Fruit fly (Drosophila melanogaster): ENCODE measurements around the gene Pss.

The Pss gene

DNA sequence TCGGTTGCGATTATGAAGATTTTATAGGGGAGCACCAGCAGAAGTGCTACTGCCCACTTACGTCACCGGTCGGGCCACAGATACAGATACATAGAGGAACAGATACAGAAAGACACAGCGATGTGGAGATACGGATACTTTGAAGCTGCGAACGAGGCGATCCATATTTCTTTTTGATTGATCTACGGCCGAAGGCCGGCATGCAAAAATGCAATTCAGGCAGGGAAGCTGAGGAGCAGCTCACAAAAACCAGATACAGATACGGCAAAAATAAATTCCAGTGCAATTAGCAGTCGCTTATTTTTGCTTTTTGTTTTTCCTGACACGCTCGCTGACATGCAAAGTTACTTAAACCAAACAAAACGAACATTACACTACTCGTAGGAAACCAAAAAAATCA is 5.3 kb upstream of the Pss start:
- TF ChIP-seq CG9948 (tag; optimal IDR thresholded peaks at IDR 0.05) = no peak
- TF ChIP-seq CG12605 (GFP tag; IDR thresholded peaks at IDR 0.05) = no peak
- TF ChIP-seq CG34367 (tag; optimal IDR thresholded peaks at IDR 0.05) = no peak
- TF ChIP-seq CG10348 (GFP tag; IDR thresholded peaks at IDR 0.05) = no peak
- no peak for TF ChIP-seq gl (tag; optimal IDR thresholded peaks at IDR 0.05)
- no peak for TF ChIP-seq Snoo (tag; optimal IDR thresholded peaks at IDR 0.05)
- no peak for TF ChIP-seq CG15710 (tag; optimal IDR thresholded peaks at IDR 0.05)
- no peak for TF ChIP-seq Pif1A (GFP tag; optimal IDR thresholded peaks at IDR 0.05)
- TF ChIP-seq CG13204 (GFP tag; optimal IDR thresholded peaks at IDR 0.05) = no peak
- no peak for TF ChIP-seq Ets98B (GFP tag; IDR thresholded peaks at IDR 0.05)
- TF ChIP-seq rn (GFP tag; IDR thresholded peaks at IDR 0.05) = no peak
- no peak for TF ChIP-seq Pif1B (GFP tag; optimal IDR thresholded peaks at IDR 0.05)
- no peak for TF ChIP-seq CG32121 (GFP tag; IDR thresholded peaks at IDR 0.05)
- TF ChIP-seq CG8159 (tag; optimal IDR thresholded peaks at IDR 0.05) = no peak
- no peak for TF ChIP-seq CG8301 (tag; optimal IDR thresholded peaks at IDR 0.05)

DNA sequence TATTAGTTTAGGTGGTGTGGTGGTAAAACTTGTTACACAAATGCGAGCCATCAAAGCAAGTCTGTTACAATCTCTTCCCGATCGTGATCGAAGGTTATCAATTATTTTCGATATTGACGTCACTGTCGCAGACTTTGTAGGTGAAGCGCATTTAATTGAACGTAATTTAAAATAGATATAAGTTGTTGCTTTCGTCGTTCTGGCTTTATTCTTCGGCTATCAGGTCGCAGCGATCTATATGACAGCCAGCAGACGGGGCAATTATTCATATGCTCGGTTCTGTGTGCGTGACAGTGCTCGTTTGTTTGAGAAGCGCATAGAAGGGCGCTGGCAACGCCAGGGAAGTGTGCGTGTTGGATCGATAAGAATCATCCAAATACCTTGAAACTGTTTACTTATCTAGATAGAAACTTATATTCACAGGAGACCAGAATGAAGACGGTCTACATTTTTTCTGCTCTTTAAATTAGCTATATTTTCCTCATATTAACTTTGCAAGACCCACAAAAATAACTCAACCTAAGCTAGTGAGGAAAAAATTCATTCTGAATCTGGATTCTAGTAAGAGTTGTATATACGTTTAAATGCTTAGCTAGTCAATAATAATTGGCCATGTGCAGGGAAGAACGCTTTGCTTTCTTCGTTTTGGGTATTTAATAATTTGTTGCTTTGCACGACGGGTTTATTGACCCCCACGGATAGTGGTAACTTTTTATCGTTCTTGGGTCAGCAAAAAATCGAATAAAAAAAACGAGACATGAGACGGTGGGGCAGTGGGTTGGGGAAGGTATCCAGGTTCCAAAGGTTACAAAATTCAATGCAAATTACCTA is 4.6 kb upstream of the Pss start:
- no peak for TF ChIP-seq D1 (tag; optimal IDR thresholded peaks at IDR 0.05)
- TF ChIP-seq Snoo (tag; optimal IDR thresholded peaks at IDR 0.05) = no peak
- TF ChIP-seq Pif1A (GFP tag; optimal IDR thresholded peaks at IDR 0.05) = no peak
- TF ChIP-seq CG13204 (GFP tag; optimal IDR thresholded peaks at IDR 0.05) = no peak
- TF ChIP-seq CG8159 (tag; optimal IDR thresholded peaks at IDR 0.05) = no peak
- no peak for TF ChIP-seq Ets98B (GFP tag; IDR thresholded peaks at IDR 0.05)

DNA sequence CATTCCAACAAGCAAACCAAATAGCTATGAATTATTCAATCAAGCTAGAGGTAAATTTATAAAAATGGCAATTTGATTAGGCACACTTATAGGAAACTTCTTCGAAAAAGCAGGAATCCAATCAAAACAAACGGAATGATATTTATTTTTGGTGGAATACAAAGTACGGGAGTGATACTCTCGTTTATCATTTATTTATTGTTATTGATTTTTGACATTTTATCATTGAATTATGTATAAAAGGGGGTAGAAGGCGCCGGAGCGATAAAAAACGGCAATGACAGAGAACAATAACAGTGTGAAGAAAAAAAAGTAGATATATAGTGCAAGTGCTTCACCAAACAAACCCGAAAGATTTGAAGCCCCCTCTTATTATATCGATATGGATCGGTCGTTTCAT is 3.9 kb upstream of the Pss start:
- TF ChIP-seq CG17806 (tag; optimal IDR thresholded peaks at IDR 0.05) = no peak
- no peak for TF ChIP-seq EcR (GFP tag; optimal IDR thresholded peaks at IDR 0.05)
- no peak for TF ChIP-seq CG32121 (GFP tag; IDR thresholded peaks at IDR 0.05)
- no peak for TF ChIP-seq CG13204 (GFP tag; optimal IDR thresholded peaks at IDR 0.05)
- no peak for TF ChIP-seq CG9948 (tag; optimal IDR thresholded peaks at IDR 0.05)
- no peak for TF ChIP-seq CG10348 (GFP tag; IDR thresholded peaks at IDR 0.05)
- no peak for TF ChIP-seq CG12605 (GFP tag; IDR thresholded peaks at IDR 0.05)
- no peak for TF ChIP-seq Ets98B (GFP tag; IDR thresholded peaks at IDR 0.05)
- TF ChIP-seq gl (tag; optimal IDR thresholded peaks at IDR 0.05) = no peak
- no peak for TF ChIP-seq CG34367 (tag; optimal IDR thresholded peaks at IDR 0.05)

DNA sequence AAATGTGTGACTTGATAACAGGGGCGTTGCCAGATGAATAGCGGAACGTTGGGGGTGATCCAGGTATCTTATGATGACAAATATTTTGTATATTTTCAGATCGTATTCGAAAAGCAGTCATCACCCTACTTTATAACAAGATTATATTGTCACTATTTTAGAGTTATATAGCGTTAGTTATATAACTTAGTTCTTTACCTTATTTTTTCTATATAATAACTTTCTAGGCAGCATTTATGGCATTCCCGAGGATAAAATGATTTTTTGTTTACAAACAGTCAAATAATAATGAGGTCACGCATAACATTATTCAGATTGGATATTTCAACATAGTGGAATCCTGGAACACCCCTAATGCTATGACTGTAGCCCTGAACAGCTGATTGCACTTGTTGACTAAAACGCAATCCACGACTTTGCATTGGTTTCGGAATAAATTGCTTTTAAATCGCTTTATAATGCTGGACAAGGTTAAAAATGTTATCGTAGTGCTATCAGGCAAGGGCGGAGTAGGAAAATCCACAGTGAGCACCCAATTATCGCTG is 294 bp upstream of the Pss start, which contains the start of gene Nubp2:
TSS of gene Nubp2 (plus strand) at position 381 of the 545 bp plus-strand sequence.
- TF ChIP-seq Snoo (tag; optimal IDR thresholded peaks at IDR 0.05) (peak; percentile 90), CG10348 (GFP tag; IDR thresholded peaks at IDR 0.05) (peak; percentile 78), CG8301 (tag; optimal IDR thresholded peaks at IDR 0.05) (peak; percentile 93), Pif1B (GFP tag; optimal IDR thresholded peaks at IDR 0.05) (peak; percentile 89), D1 (tag; optimal IDR thresholded peaks at IDR 0.05) (peak; percentile 85), CG15710 (tag; optimal IDR thresholded peaks at IDR 0.05) (peak; percentile 96), Ets98B (GFP tag; IDR thresholded peaks at IDR 0.05) (peak; percentile 86), Pif1A (GFP tag; optimal IDR thresholded peaks at IDR 0.05) (peak; percentile 92), CG12605 (GFP tag; IDR thresholded peaks at IDR 0.05) (peak; percentile 72), CG32121 (GFP tag; IDR thresholded peaks at IDR 0.05) (peak; percentile 86), EcR (GFP tag; optimal IDR thresholded peaks at IDR 0.05) (peak; percentile 4), gl (tag; optimal IDR thresholded peaks at IDR 0.05) (peak; percentile 78), rn (GFP tag; IDR thresholded peaks at IDR 0.05) (peak; percentile 84), CG8159 (tag; optimal IDR thresholded peaks at IDR 0.05) (peak; percentile 95), CG34367 (tag; optimal IDR thresholded peaks at IDR 0.05) (peak; percentile 90), CG14655 (GFP tag; optimal IDR thresholded peaks at IDR 0.05) (peak; percentile 95), CG17806 (tag; optimal IDR thresholded peaks at IDR 0.05) (peak; percentile 93), CG13204 (GFP tag; optimal IDR thresholded peaks at IDR 0.05) (no peak), CG9948 (tag; optimal IDR thresholded peaks at IDR 0.05) (peak; percentile 95), fd96Ca (GFP tag; IDR thresholded peaks at IDR 0.05) (peak; percentile 81), CG4496 (GFP tag; IDR thresholded peaks at IDR 0.05) (peak; percentile 92)

DNA sequence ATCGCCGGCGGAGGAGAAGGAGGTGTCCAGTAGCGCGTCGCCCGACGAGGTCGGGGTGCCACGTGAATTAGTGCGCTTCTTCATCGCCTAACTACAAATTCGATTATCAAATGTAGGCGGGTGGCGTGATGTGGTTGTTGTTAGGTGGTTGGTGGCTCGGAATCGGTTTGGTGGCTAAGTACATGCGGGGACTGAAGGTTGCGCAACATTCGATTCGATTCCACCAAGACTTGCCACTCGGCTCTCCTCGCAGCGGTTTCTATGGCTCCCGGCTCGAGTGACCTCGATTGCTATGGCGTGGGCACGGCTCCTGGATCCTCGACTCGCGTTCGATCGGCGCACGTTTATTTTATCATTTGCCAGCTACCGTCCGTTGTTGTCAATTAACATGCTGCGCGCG is 231 bp downstream of the Pss start:
- no peak for TF ChIP-seq Snoo (tag; optimal IDR thresholded peaks at IDR 0.05)

DNA sequence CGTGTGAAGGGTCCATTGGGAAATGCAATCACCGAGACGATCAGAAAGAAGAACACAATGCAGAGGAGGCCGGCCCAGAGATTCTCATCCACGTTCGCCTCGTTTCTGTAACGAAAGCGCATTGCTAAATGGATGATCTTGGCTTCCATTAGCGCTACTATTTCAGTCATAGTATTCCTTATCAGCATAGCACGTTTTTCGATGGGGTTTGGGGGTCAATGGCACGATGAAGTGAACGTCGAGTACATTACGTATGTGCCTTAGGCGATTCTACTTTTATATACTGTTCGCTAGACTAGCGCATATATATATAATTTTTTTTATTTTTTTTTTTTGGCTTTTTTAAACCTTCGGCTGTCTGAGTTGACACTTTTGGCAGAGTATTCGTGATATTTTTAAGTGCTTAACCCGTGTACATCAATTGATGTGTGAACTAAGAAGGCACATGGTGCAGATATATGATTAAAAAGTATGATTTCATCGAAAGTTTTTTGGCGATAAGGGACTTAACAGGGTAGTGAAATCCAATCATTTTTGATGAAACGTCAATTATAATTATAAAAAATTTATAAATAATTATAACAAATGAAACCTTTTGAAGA is 1.5 kb downstream of the Pss start:
- TF ChIP-seq D1 (tag; optimal IDR thresholded peaks at IDR 0.05) (no peak), CG9948 (tag; optimal IDR thresholded peaks at IDR 0.05) (no peak), gl (tag; optimal IDR thresholded peaks at IDR 0.05) (no peak), CG14655 (GFP tag; optimal IDR thresholded peaks at IDR 0.05) (no peak), CG32121 (GFP tag; IDR thresholded peaks at IDR 0.05) (peak; percentile 23; the same call in 1 of the 2 replicates), CG34367 (tag; optimal IDR thresholded peaks at IDR 0.05) (no peak)
